Worm (Caenorhabditis elegans) whole organism, late embryonic: ENCODE results near the gene tut-1.

ENCODE experiments used
- ama-1 ChIP-seq: fragments of 150-350 bp; optimal IDR thresholded peaks from 2 replicates; lab custom pipeline; 2014
- ceh-14 ChIP-seq: sonication (generic microtip); optimal IDR thresholded peaks from 2 replicates; lab custom pipeline; 2016; ENCODE audit warnings: missing genotype, missing genetic modification characterization, missing compliant biosample characterization
- ceh-18 ChIP-seq: sonication (generic microtip); optimal IDR thresholded peaks from 2 replicates; lab custom pipeline; 2016; ENCODE audit warnings: missing genetic modification characterization, missing compliant biosample characterization
- elt-2 ChIP-seq: sonication (generic microtip); optimal IDR thresholded peaks from 2 replicates; lab custom pipeline; 2016; ENCODE audit warnings: missing genetic modification reagents, missing genetic modification characterization, missing compliant biosample characterization
- ets-4 ChIP-seq: sonication (generic microtip); optimal IDR thresholded peaks from 2 replicates; lab custom pipeline; 2016; ENCODE audit warnings: missing genetic modification characterization, missing compliant biosample characterization
- hlh-15 ChIP-seq: sonication (generic microtip); optimal IDR thresholded peaks from 2 replicates; lab custom pipeline; 2016; ENCODE audit warnings: missing genetic modification characterization, missing compliant biosample characterization
- nfya-1 ChIP-seq: sonication (generic microtip); optimal IDR thresholded peaks from 2 replicates; lab custom pipeline; 2017; ENCODE audit warnings: missing genetic modification characterization, mild to moderate bottlenecking, missing compliant biosample characterization, antibody characterized with exemption, moderate library complexity
- nhr-11 ChIP-seq: fragments of 150-350 bp; optimal IDR thresholded peaks from 2 replicates; lab custom pipeline; 2014; ENCODE audit warnings: missing biosample characterization, missing genetic modification characterization
- nhr-232 ChIP-seq: sonication (generic microtip); optimal IDR thresholded peaks from 2 replicates; lab custom pipeline; 2016; ENCODE audit warnings: missing genetic modification characterization, missing compliant biosample characterization
- pag-3 ChIP-seq: sonication (generic microtip); optimal IDR thresholded peaks from 2 replicates; lab custom pipeline; 2016; ENCODE audit warnings: missing compliant biosample characterization, missing genetic modification characterization, borderline replicate concordance
- pax-1 ChIP-seq: fragments of 150-350 bp; optimal IDR thresholded peaks from 2 replicates; lab custom pipeline; 2014; ENCODE audit warnings: missing biosample characterization, missing genetic modification characterization
- sdc-2 ChIP-seq: sonication (generic microtip); optimal IDR thresholded peaks from 2 replicates; lab custom pipeline; 2016; ENCODE audit warnings: missing genotype, missing genetic modification characterization, missing compliant biosample characterization
- ttx-3 ChIP-seq: sonication (generic microtip); optimal IDR thresholded peaks from 2 replicates; lab custom pipeline; 2016; ENCODE audit warnings: missing genetic modification reagents, missing genetic modification characterization, missing compliant biosample characterization
- unc-86 ChIP-seq: sonication (generic microtip); optimal IDR thresholded peaks from 2 replicates; lab custom pipeline; 2016; ENCODE audit warnings: missing genetic modification characterization, missing compliant biosample characterization

DNA sequence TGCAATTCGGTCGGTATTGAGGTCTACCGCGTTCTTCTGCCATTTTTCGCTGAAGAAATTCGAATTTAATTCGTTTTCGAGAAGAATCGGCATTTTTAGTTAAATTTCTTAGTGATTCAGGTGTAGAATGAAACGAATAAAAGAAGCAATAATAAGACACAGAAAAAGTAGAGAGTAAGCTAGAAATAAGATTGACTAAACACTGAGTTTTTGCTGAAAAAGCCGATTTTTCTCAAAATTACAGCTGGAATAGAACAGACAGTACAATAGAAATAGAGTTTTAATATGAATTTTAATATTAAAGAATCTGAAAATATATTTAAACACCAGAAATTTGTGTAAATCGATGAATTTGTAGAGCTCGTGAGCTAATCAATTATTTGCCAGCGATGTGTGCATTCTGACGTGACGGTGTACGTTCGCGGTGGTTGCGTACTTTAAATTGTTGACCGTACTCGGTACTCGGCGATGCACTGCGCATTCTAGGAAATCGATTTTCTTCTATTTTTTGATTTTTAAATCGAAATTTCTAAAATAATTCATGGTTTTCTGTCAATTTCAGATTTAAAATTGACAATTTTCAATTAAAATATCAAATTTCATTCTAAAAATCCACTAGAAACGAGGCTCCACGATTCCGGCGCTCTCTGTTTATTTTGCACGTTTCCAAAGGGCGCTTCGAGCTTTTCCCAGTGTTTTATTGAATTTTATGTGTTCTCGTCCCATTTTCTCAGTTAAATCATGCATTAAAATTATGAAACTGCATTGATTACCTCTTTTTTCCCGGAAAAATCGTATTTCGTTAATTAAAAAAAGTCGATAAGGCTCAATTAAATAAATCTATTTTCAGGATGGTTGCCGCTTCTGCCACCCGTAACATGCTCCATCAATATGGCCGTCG is 4.6 kb upstream of the tut-1 start, which contains the start of the genes grld-1 and cox-6C:
- TF ChIP-seq nhr-232 (tag; lab: Kevin White, UChicago) (no peak), elt-2 (tag; lab: Kevin White, UChicago) (peak; percentile 36), ama-1 (no peak), ets-4 (peak; percentile 16), ttx-3 (tag; lab: Kevin White, UChicago) (no peak), ceh-14 (tag; lab: Kevin White, UChicago) (peak; percentile 7), ceh-18 (tag; lab: Kevin White, UChicago) (no peak), pag-3 (tag; lab: Kevin White, UChicago) (no peak), nfya-1 (tag; lab: Kevin White, UChicago) (peak; percentile 59), nhr-11 (no peak), unc-86 (tag; lab: Kevin White, UChicago) (no peak), hlh-15 (tag; lab: Kevin White, UChicago) (no peak), sdc-2 (no peak), pax-1 (no peak)
